3 fruit fly cellular contexts compared by ENCODE assay signal in genomic region chr4:1198599-1198998, dm6.
TF ChIP-seq lines count a peak whose summit lies in the region.

Gene Mitf (plus strand): TSS chr4:1198852.

- no peak for TF ChIP-seq CTCF in whole organism, embryonic (GFP tag; optimal IDR thresholded peaks at IDR 0.05; lab: Kevin White, UChicago)

TF ChIP-seq in whole organism, adult, 20 proteins besides CTCF, POLR2A, EP300 and RAD21:
- no peak for TF ChIP-seq kay (GFP tag; lab: Kevin White, UChicago; ENCODE audit: borderline replicate concordance)
- TF ChIP-seq CG1620 (GFP tag; optimal IDR thresholded peaks at IDR 0.05; lab: Kevin White, UChicago): peak; percentile 5

TF ChIP-seq in whole organism, embryonic, 481 proteins besides CTCF, POLR2A, EP300 and RAD21:
- TF ChIP-seq kah (GFP tag; optimal IDR thresholded peaks at IDR 0.05; lab: Kevin White, UChicago) (no peak), sima (GFP tag; optimal IDR thresholded peaks at IDR 0.05; lab: Kevin White, UChicago) (no peak), ssp (GFP tag; IDR thresholded peaks at IDR 0.05; lab: Robert Waterston, UW) (peak; percentile 55), CG15073 (GFP tag; optimal IDR thresholded peaks at IDR 0.05; lab: Kevin White, UChicago) (no peak), CG18011 (GFP tag; optimal IDR thresholded peaks at IDR 0.05; lab: Kevin White, UChicago) (no peak), NFAT (GFP tag; IDR thresholded peaks at IDR 0.05; lab: Robert Waterston, UW) (no peak), Bgb (GFP tag; IDR thresholded peaks at IDR 0.05; lab: Robert Waterston, UW; ENCODE audit: partially characterized antibody) (no peak), CG17802 (tag; optimal IDR thresholded peaks at IDR 0.05; lab: Kevin White, UChicago) (peak; percentile 68), H2.0 (GFP tag; IDR thresholded peaks at IDR 0.05; lab: Robert Waterston, UW) (no peak), esg (GFP tag; conservative IDR thresholded peaks at IDR 0.05; lab: Robert Waterston, UW) (no peak), NK7.1 (GFP tag; optimal IDR thresholded peaks at IDR 0.05; lab: Kevin White, UChicago) (no peak), nmo (GFP tag; optimal IDR thresholded peaks at IDR 0.05; lab: Kevin White, UChicago) (no peak), Sry-δ (GFP tag; optimal IDR thresholded peaks at IDR 0.05; lab: Kevin White, UChicago) (peak; percentile 4), pita (GFP tag; optimal IDR thresholded peaks at IDR 0.05; lab: Kevin White, UChicago) (no peak), Pdp1 (GFP tag; optimal IDR thresholded peaks at IDR 0.05; lab: Kevin White, UChicago) (peak in 1 of 2 experiments; percentile 32), row (GFP tag; IDR thresholded peaks at IDR 0.05; lab: Robert Waterston, UW) (peak; percentile 55), BEAF-32 (GFP tag; optimal IDR thresholded peaks at IDR 0.05; lab: Kevin White, UChicago) (peak; percentile 49), Atf6 (GFP tag; IDR thresholded peaks at IDR 0.05; lab: Robert Waterston, UW) (no peak), CG15514 (GFP tag; optimal IDR thresholded peaks at IDR 0.05; lab: Kevin White, UChicago) (peak; percentile 91), z (GFP tag; IDR thresholded peaks at IDR 0.05; lab: Robert Waterston, UW) (no peak), Sry-β (GFP tag; optimal IDR thresholded peaks at IDR 0.05; lab: Kevin White, UChicago) (no peak), CG3995 (GFP tag; optimal IDR thresholded peaks at IDR 0.05; lab: Kevin White, UChicago) (peak; percentile 60), pzg (GFP tag; optimal IDR thresholded peaks at IDR 0.05; lab: Kevin White, UChicago) (peak; percentile 13), CG1024 (GFP tag; IDR thresholded peaks at IDR 0.05; lab: Robert Waterston, UW) (peak; percentile 82), zfh1 (GFP tag; IDR thresholded peaks at IDR 0.05; lab: Robert Waterston, UW) (no peak), CG30020 (tag; optimal IDR thresholded peaks at IDR 0.05; lab: Kevin White, UChicago) (peak; percentile 71), MBD-R2 (GFP tag; IDR thresholded peaks at IDR 0.05; lab: Robert Waterston, UW) (no peak), sc (optimal IDR thresholded peaks at IDR 0.05; lab: Kevin White, UChicago) (no peak), sc (GFP tag; optimal IDR thresholded peaks at IDR 0.05; lab: Kevin White, UChicago) (no peak), Scr (GFP tag; IDR thresholded peaks at IDR 0.05; lab: Robert Waterston, UW; ENCODE audit: partially characterized antibody) (peak; percentile 19; the same call in 1 of the 2 replicates)

TF ChIP-seq in whole organism, wandering third instar larva, 38 proteins besides CTCF, POLR2A, EP300 and RAD21:
- TF ChIP-seq woc (GFP tag; optimal IDR thresholded peaks at IDR 0.05; lab: Kevin White, UChicago) (peak; percentile 5), sage (GFP tag; optimal IDR thresholded peaks at IDR 0.05; lab: Kevin White, UChicago) (no peak)
TF ChIP-seq in whole organism, wandering third instar larva: peak in this region for 1.
